Worm (Caenorhabditis elegans): Measurements from ENCODE around the gene Y62H9A.5.

The Y62H9A.5 gene

DNA sequence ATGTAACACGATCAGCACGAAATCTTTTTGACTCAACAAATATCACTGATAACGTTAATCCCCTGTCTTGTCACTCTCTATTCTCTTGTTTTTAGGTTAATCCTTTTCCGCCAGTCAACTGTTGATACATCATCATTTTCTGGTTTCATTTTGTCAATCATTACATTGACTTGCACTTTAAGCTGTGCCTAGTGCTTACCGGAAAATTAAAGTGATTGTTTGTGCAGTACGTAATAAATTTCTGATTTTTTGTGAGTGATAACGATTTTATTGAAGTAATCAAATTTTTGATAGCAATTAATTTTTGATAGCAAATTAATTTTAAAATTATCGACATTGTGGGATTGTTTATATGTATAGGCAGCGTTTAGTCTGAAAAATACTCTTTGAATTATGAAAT is 26.5 kb upstream of the Y62H9A.5 start (continued):
- TF ChIP-seq Y5F2A.4 (GFP tag; optimal IDR thresholded peaks at IDR 0.05) (no peak), nhr-48 (tag; optimal IDR thresholded peaks at IDR 0.05) (no peak), F44E2.7 (GFP tag; IDR thresholded peaks at IDR 0.05) (no peak), php-3 (GFP tag; IDR thresholded peaks at IDR 0.05) (peak; percentile 90), lin-39 (tag; optimal IDR thresholded peaks at IDR 0.05) (no peak)

DNA sequence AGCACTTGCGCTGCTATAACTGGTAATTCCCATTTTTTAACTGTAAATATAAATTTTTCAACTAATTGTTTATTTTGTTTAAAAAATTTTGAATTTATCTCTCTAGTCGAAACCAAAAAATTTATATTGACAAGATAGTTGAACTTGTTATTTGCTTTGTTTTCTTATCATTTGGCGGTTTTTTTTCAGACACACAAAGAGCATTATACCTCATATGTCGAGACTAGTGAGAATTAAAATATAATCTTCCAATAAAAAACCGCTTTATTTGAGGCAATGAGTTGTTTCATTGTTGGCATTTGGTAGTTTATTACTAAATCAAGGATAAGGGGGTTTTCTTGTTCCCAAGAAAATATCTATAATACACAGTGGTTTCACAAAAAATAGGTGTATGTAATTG is 25.5 kb upstream of the Y62H9A.5 start:
- TF ChIP-seq php-3 (GFP tag; IDR thresholded peaks at IDR 0.05): no peak
- TF ChIP-seq T26A8.4 (GFP tag; IDR thresholded peaks at IDR 0.05): no peak
- no peak for TF ChIP-seq T20F7.1 (GFP tag; optimal IDR thresholded peaks at IDR 0.05)
- TF ChIP-seq cey-2 (tag; optimal IDR thresholded peaks at IDR 0.05; ENCODE audit: borderline replicate concordance, insufficient read depth): no peak
- no peak for TF ChIP-seq lir-3 (tag; optimal IDR thresholded peaks at IDR 0.05)
- TF ChIP-seq lin-15B (tag; optimal IDR thresholded peaks at IDR 0.05): no peak
- no peak for TF ChIP-seq dmd-8 (GFP tag; IDR thresholded peaks at IDR 0.05)
- no peak for TF ChIP-seq unc-39 (tag; optimal IDR thresholded peaks at IDR 0.05)
- TF ChIP-seq daf-16 (GFP tag; optimal IDR thresholded peaks at IDR 0.05): no peak
- peak; percentile 55 for TF ChIP-seq daf-16 (tag; optimal IDR thresholded peaks at IDR 0.05)
- TF ChIP-seq lin-13 (GFP tag; optimal IDR thresholded peaks at IDR 0.05): no peak
- no peak for TF ChIP-seq zfp-2 (tag; optimal IDR thresholded peaks at IDR 0.05)
- TF ChIP-seq pqm-1 (tag; optimal IDR thresholded peaks at IDR 0.05): peak; percentile 16
- TF ChIP-seq pha-4 (GFP tag; IDR thresholded peaks at IDR 0.05): no peak
- no peak for TF ChIP-seq pha-4 (tag; optimal IDR thresholded peaks at IDR 0.05)
- no peak for TF ChIP-seq set-16 (GFP tag; IDR thresholded peaks at IDR 0.05)
- TF ChIP-seq ces-1 (GFP tag; optimal IDR thresholded peaks at IDR 0.05): no peak
- no peak for TF ChIP-seq nhr-76 (tag; optimal IDR thresholded peaks at IDR 0.05)
- TF ChIP-seq vab-7 (GFP tag; IDR thresholded peaks at IDR 0.05): no peak
- no peak for TF ChIP-seq saeg-2 (GFP tag; IDR thresholded peaks at IDR 0.05)
- TF ChIP-seq mep-1 (tag; optimal IDR thresholded peaks at IDR 0.05): no peak
- no peak for TF ChIP-seq dmd-9 (GFP tag; IDR thresholded peaks at IDR 0.05)
- no peak for TF ChIP-seq F26F4.8 (GFP tag; conservative IDR thresholded peaks at IDR 0.05)
- TF ChIP-seq Y75B8A.6 (GFP tag; IDR thresholded peaks at IDR 0.05): no peak
- TF ChIP-seq aha-1 (tag): peak; percentile 70
- TF ChIP-seq fkh-10 (GFP tag; optimal IDR thresholded peaks at IDR 0.05): no peak
- no peak for TF ChIP-seq aly-2 (tag; optimal IDR thresholded peaks at IDR 0.05)
- no peak for TF ChIP-seq gei-8 (GFP tag; optimal IDR thresholded peaks at IDR 0.05)

DNA sequence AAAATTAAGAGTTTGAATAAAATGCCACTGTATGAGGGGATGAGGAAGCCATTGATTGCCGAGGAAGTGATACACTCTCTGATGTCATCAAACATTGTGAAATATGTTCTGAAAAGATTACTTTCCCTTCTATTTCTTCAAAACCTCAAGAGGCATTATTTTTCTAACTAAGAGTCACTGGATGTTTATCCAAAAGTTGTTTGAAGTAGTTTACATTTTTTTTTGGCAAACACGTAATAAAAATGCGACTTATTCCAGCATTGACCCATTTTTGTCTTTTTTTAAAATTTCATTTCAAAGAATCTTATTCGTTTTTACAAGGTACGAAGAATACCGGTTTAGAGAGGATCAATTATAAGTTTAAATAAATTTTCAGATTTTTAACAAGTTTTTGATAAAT is 24.6 kb upstream of the Y62H9A.5 start, which contains the start of gene Y62H9A.11:
Gene Y62H9A.11, minus strand, starts transcription at position 101 of the 400 bp plus-strand sequence.
- TF ChIP-seq nhr-48 (tag; optimal IDR thresholded peaks at IDR 0.05): no peak

DNA sequence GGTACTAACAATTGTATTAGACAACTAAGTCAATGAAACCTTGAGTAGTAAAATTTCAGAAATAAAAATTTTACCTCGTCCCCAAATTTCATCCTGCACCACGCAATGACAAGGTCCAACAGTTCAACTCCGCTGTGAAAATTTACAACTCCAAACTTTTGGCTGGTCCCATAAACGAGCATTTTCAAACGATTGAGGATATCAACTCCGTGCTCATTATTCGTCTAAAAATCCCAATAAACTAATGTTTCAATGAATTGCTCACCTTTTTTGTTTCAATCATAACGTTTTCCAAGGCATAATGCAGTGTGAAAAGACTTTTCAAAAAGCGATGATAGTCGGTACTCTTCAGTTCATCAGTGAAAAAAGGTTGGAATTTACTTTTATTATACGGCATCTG is 23.9 kb upstream of the Y62H9A.5 start:
- peak in 1 of 2 experiments; percentile 95 for TF ChIP-seq unc-62 (GFP tag; optimal IDR thresholded peaks at IDR 0.05 in 1 of 2)
- no peak for TF ChIP-seq unc-62 (tag; optimal IDR thresholded peaks at IDR 0.05)
- TF ChIP-seq mes-2 (tag; optimal IDR thresholded peaks at IDR 0.05; ENCODE audit: poor library complexity, severe bottlenecking): no peak

DNA sequence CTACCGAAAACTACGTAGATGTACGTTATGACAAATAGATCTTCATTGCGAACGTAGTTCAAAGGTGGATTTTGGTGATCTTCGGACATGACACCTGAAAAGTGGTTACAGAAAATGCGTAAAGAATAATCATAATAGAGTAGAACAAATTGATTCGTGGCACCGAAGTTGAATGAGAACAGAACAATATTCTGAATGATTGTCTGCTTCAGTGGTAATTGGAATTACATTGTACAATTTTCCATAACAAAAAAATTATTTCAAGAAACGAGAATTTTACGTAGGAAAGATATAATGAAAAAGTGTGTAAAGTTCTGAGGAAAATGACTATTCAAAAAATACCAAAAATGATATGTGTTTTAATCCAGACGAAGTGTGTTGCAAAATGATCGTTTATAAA is 20.0 kb upstream of the Y62H9A.5 start, which contains the start of gene Y62H9A.10:
Gene Y62H9A.10, minus strand, starts transcription at position 101 of the 400 bp plus-strand sequence.
- no peak for TF ChIP-seq duxl-1 (tag; optimal IDR thresholded peaks at IDR 0.05; ENCODE audit: poor library complexity)
- no peak for TF ChIP-seq madf-9 (GFP tag; conservative IDR thresholded peaks at IDR 0.05)
- no peak for TF ChIP-seq hif-1 (tag; optimal IDR thresholded peaks at IDR 0.05)
- TF ChIP-seq hlh-11 (tag; optimal IDR thresholded peaks at IDR 0.05): no peak
- TF ChIP-seq aly-2 (tag; optimal IDR thresholded peaks at IDR 0.05): no peak
- no peak for TF ChIP-seq T20F7.1 (GFP tag; optimal IDR thresholded peaks at IDR 0.05)
- no peak for TF ChIP-seq gei-8 (GFP tag; optimal IDR thresholded peaks at IDR 0.05)
- TF ChIP-seq pqm-1 (tag; optimal IDR thresholded peaks at IDR 0.05): no peak
- no peak for TF ChIP-seq daf-19 (GFP tag; conservative IDR thresholded peaks at IDR 0.05)
- no peak for TF ChIP-seq hmg-1.1 (GFP tag; IDR thresholded peaks at IDR 0.05)
- TF ChIP-seq mdt-29 (GFP tag; IDR thresholded peaks at IDR 0.05): no peak
- no peak for TF ChIP-seq php-3 (GFP tag; IDR thresholded peaks at IDR 0.05)
- no peak for TF ChIP-seq dmd-6 (GFP tag; IDR thresholded peaks at IDR 0.05)
- TF ChIP-seq dve-1 (tag; optimal IDR thresholded peaks at IDR 0.05; ENCODE audit: insufficient read depth): no peak
- no peak for TF ChIP-seq nhr-77 (tag; optimal IDR thresholded peaks at IDR 0.05)
- TF ChIP-seq sdz-12 (GFP tag; optimal IDR thresholded peaks at IDR 0.05): no peak
- no peak for TF ChIP-seq set-16 (GFP tag; IDR thresholded peaks at IDR 0.05)

Data from whole organism, L4 larva.